Worm (Caenorhabditis elegans) whole organism, young adult: Measurements from ENCODE around the gene F29B9.1.

Experiments used
- B0035.1 ChIP-seq: sonication (generic microtip); optimal IDR thresholded peaks from 2 replicates; lab custom pipeline; 2016; ENCODE audit warnings: missing genetic modification characterization, mild to moderate bottlenecking, missing compliant biosample characterization, missing genotype, missing genetic modification reagents
- B0336.3 ChIP-seq: fragments of 200-800 bp; sonication (Bioruptor generic); IDR thresholded peaks from 2 replicates; pipeline ENCODE4 v1.3.6; 2022; ENCODE audit warnings: missing genetic modification characterization, missing compliant biosample characterization
- C06A6.2 ChIP-seq: fragments of 200-800 bp; sonication (Bioruptor generic); conservative IDR thresholded peaks from 2 replicates; pipeline ENCODE4 v1.3.6; 2022; ENCODE audit warnings: missing genetic modification characterization, missing compliant biosample characterization
- F22D6.2 ChIP-seq: sonication (generic microtip); optimal IDR thresholded peaks from 2 replicates; lab custom pipeline; 2016; ENCODE audit warnings: mild to moderate bottlenecking, missing genetic modification characterization, missing compliant biosample characterization
- F23B12.7 ChIP-seq: sonication (generic microtip); optimal IDR thresholded peaks from 2 replicates; lab custom pipeline; 2017; ENCODE audit warnings: missing genetic modification characterization, mild to moderate bottlenecking, missing compliant biosample characterization, antibody characterized with exemption, moderate library complexity; ENCODE audit not compliant: insufficient read depth
- F37B4.10 ChIP-seq: fragments of 200-800 bp; sonication (Bioruptor generic); IDR thresholded peaks from 2 replicates; pipeline ENCODE4 v1.3.6; 2022; ENCODE audit warnings: missing genetic modification characterization, missing compliant biosample characterization
- F39B2.1 ChIP-seq: fragments of 200-800 bp; sonication (Bioruptor generic); IDR thresholded peaks from 2 replicates; pipeline ENCODE4 v1.3.6; 2022; ENCODE audit warnings: missing genetic modification reagents, missing genetic modification characterization, missing compliant biosample characterization
- F55B11.4 ChIP-seq: sonication (generic microtip); optimal IDR thresholded peaks from 2 replicates; lab custom pipeline; 2016; ENCODE audit warnings: missing compliant biosample characterization, missing genetic modification characterization, borderline replicate concordance; ENCODE audit not compliant: insufficient read depth
- F57A8.1 ChIP-seq: fragments of 200-800 bp; sonication (Bioruptor generic); optimal IDR thresholded peaks from 2 replicates; lab custom pipeline; 2018; ENCODE audit warnings: mild to moderate bottlenecking, missing genetic modification characterization, moderate library complexity, missing compliant biosample characterization
- T26A5.8 ChIP-seq: sonication (generic microtip); optimal IDR thresholded peaks from 2 replicates; lab custom pipeline; 2016; ENCODE audit warnings: missing genetic modification characterization, missing compliant biosample characterization
- Y53F4B.3 ChIP-seq: fragments of 200-800 bp; sonication (Bioruptor generic); IDR thresholded peaks from 2 replicates; pipeline ENCODE4 v1.3.6; 2022; ENCODE audit warnings: missing genetic modification reagents, missing genetic modification characterization, missing compliant biosample characterization
- Y79H2A.3 ChIP-seq: fragments of 200-800 bp; sonication (Bioruptor generic); conservative IDR thresholded peaks from 2 replicates; pipeline ENCODE4 v1.3.6; 2022; ENCODE audit warnings: missing genetic modification reagents, missing genetic modification characterization, missing compliant biosample characterization
- Y95B8A.8 ChIP-seq: fragments of 200-800 bp; sonication (Bioruptor generic); IDR thresholded peaks from 2 replicates; pipeline ENCODE4 v1.3.6; 2022; ENCODE audit warnings: missing genetic modification reagents, missing genetic modification characterization, missing compliant biosample characterization
- aptf-3 ChIP-seq: fragments of 200-800 bp; sonication (Bioruptor generic); IDR thresholded peaks from 2 replicates; pipeline ENCODE4 v1.3.6; 2022; ENCODE audit warnings: missing genetic modification characterization, missing compliant biosample characterization
- atf-7 ChIP-seq: sonication (generic microtip); optimal IDR thresholded peaks from 2 replicates; lab custom pipeline; 2017; ENCODE audit warnings: mild to moderate bottlenecking, missing genetic modification characterization, missing compliant biosample characterization
- attf-3 ChIP-seq: fragments of 200-800 bp; sonication (Bioruptor generic); conservative IDR thresholded peaks from 2 replicates; pipeline ENCODE4 v1.3.6; 2022; ENCODE audit warnings: missing genetic modification reagents, missing genetic modification characterization, missing compliant biosample characterization
- attf-5 ChIP-seq: fragments of 200-800 bp; sonication (Bioruptor generic); optimal IDR thresholded peaks from 2 replicates; lab custom pipeline; 2018; ENCODE audit warnings: mild to moderate bottlenecking, missing genetic modification characterization, missing compliant biosample characterization
- bed-2 ChIP-seq: fragments of 200-800 bp; sonication (Bioruptor generic); IDR thresholded peaks from 2 replicates; pipeline ENCODE4 v1.3.6; 2022; ENCODE audit warnings: missing genetic modification reagents, missing genetic modification characterization, missing compliant biosample characterization
- ccch-3 ChIP-seq: fragments of 200-800 bp; sonication (Bioruptor generic); optimal IDR thresholded peaks from 2 replicates; lab custom pipeline; 2018; ENCODE audit warnings: mild to moderate bottlenecking, missing genetic modification characterization, missing compliant biosample characterization
- cebp-2 ChIP-seq: fragments of 200-800 bp; sonication (Bioruptor generic); IDR thresholded peaks from 2 replicates; pipeline ENCODE4 v1.3.6; 2022; ENCODE audit warnings: missing genetic modification characterization, missing compliant biosample characterization
- ceh-100 ChIP-seq: fragments of 200-800 bp; sonication (Bioruptor generic); IDR thresholded peaks from 2 replicates; pipeline ENCODE4 v1.3.6; 2022; ENCODE audit warnings: missing genetic modification reagents, missing genetic modification characterization, missing compliant biosample characterization
- ceh-27 ChIP-seq: fragments of 200-800 bp; sonication (Bioruptor generic); optimal IDR thresholded peaks from 2 replicates; lab custom pipeline; 2018; ENCODE audit warnings: mild to moderate bottlenecking, missing genetic modification characterization, moderate library complexity, missing compliant biosample characterization
- ekl-4 ChIP-seq: fragments of 200-800 bp; sonication (Bioruptor generic); IDR thresholded peaks from 2 replicates; pipeline ENCODE4 v1.3.6; 2022; ENCODE audit warnings: missing genetic modification reagents, missing genetic modification characterization, missing compliant biosample characterization
- ets-4 ChIP-seq: fragments of 200-800 bp; sonication (Bioruptor generic); optimal IDR thresholded peaks from 2 replicates; lab custom pipeline; 2018; ENCODE audit warnings: mild to moderate bottlenecking, missing genetic modification characterization, missing compliant biosample characterization
- hlh-12 ChIP-seq: sonication (generic microtip); optimal IDR thresholded peaks from 2 replicates; lab custom pipeline; 2016; ENCODE audit warnings: missing genetic modification characterization, missing compliant biosample characterization
- hmg-1.2 ChIP-seq: fragments of 200-800 bp; sonication (Bioruptor generic); IDR thresholded peaks from 2 replicates; pipeline ENCODE4 v1.3.6; 2022; ENCODE audit warnings: missing genetic modification reagents, missing genetic modification characterization, missing compliant biosample characterization
- hmg-20 ChIP-seq: fragments of 200-800 bp; sonication (Bioruptor generic); IDR thresholded peaks from 2 replicates; pipeline ENCODE4 v1.3.6; 2022; ENCODE audit warnings: missing genetic modification reagents, missing genetic modification characterization, missing compliant biosample characterization
- hsf-1 ChIP-seq: fragments of 200-800 bp; sonication (Bioruptor generic); IDR thresholded peaks from 2 replicates; pipeline ENCODE4 v1.3.6; 2022; ENCODE audit warnings: missing genetic modification reagents, missing genetic modification characterization, missing compliant biosample characterization
- lag-1 ChIP-seq: fragments of 200-800 bp; sonication (Bioruptor generic); IDR thresholded peaks from 2 replicates; pipeline ENCODE4 v1.3.6; 2022; ENCODE audit warnings: missing genetic modification reagents, missing genetic modification characterization, missing compliant biosample characterization
- madf-10 ChIP-seq: sonication (generic microtip); optimal IDR thresholded peaks from 2 replicates; lab custom pipeline; 2016; ENCODE audit warnings: mild to moderate bottlenecking, missing genetic modification characterization, missing compliant biosample characterization
- madf-3 ChIP-seq: fragments of 200-800 bp; sonication (Bioruptor generic); IDR thresholded peaks from 2 replicates; pipeline ENCODE4 v1.3.6; 2022; ENCODE audit warnings: missing genetic modification reagents, missing genetic modification characterization, missing compliant biosample characterization
- madf-6 ChIP-seq: fragments of 200-800 bp; sonication (Bioruptor generic); IDR thresholded peaks from 2 replicates; pipeline ENCODE4 v1.3.6; 2022; ENCODE audit warnings: missing genetic modification reagents, missing genetic modification characterization, missing compliant biosample characterization
- mes-4 ChIP-seq: sonication (generic microtip); optimal IDR thresholded peaks from 2 replicates; lab custom pipeline; 2016; ENCODE audit warnings: missing genotype, missing genetic modification characterization, missing compliant biosample characterization
- nfya-1 ChIP-seq: sonication (generic microtip); optimal IDR thresholded peaks from 2 replicates; lab custom pipeline; 2017; ENCODE audit warnings: antibody characterized with exemption, missing compliant biosample characterization, missing genetic modification characterization, borderline replicate concordance; ENCODE audit not compliant: insufficient read depth
- nfya-2 ChIP-seq: fragments of 200-800 bp; sonication (Bioruptor generic); IDR thresholded peaks from 2 replicates; pipeline ENCODE4 v1.3.6; 2022; ENCODE audit warnings: missing genetic modification reagents, missing genetic modification characterization, missing compliant biosample characterization
- nfyb-1 ChIP-seq: fragments of 200-800 bp; sonication (Bioruptor generic); IDR thresholded peaks from 2 replicates; pipeline ENCODE4 v1.3.6; 2022; ENCODE audit warnings: missing genetic modification reagents, missing genetic modification characterization, missing compliant biosample characterization
- pha-4 ChIP-seq: fragments of 150-350 bp; sonication (generic microtip); optimal IDR thresholded peaks from 2 replicates; lab custom pipeline; 2014; ENCODE audit warnings: missing biosample characterization, missing genetic modification reagents, missing genetic modification characterization
- rec-8 ChIP-seq, 2 experiments: sonication (generic microtip); optimal IDR thresholded peaks; 2 replicates each; lab custom pipeline; 2016; ENCODE audit warnings: mild to moderate bottlenecking in 2 of 2, missing genetic modification characterization in 2 of 2, missing genetic modification reagents in 2 of 2, missing genotype in 2 of 2, missing biosample characterization in 1 of 2, missing compliant biosample characterization in 1 of 2, moderate library complexity in 1 of 2
- rpc-1 ChIP-seq, 2 experiments: fragments of 150-350 bp in 1 of 2; sonication (generic microtip) in 1 of 2; optimal IDR thresholded peaks; 2 replicates each; lab custom pipeline; 2014 to 2018; ENCODE audit warnings: missing biosample characterization in 1 of 2, missing genetic modification characterization in 1 of 2, missing genetic modification reagents in 1 of 2, missing genotype in 1 of 2
- sdz-38 ChIP-seq: sonication (generic microtip); optimal IDR thresholded peaks from 2 replicates; lab custom pipeline; 2016; ENCODE audit warnings: missing genotype, missing genetic modification characterization, missing compliant biosample characterization
- sea-2 ChIP-seq: fragments of 200-800 bp; sonication (Bioruptor generic); IDR thresholded peaks from 2 replicates; pipeline ENCODE4 v1.3.6; 2022; ENCODE audit warnings: missing genetic modification characterization, missing compliant biosample characterization
- snpc-4 ChIP-seq, 5 experiments: fragments of 150-350 bp in 1 of 5; sonication (generic microtip) in 4 of 5; optimal IDR thresholded peaks; 2 replicates each; lab custom pipeline; 2014 to 2018; ENCODE audit warnings: missing genetic modification characterization in 5 of 5, missing biosample characterization in 3 of 5, antibody characterized with exemption in 2 of 5, mild to moderate bottlenecking in 2 of 5, missing compliant biosample characterization in 2 of 5, missing genotype in 2 of 5, moderate library complexity in 2 of 5, missing genetic modification reagents in 1 of 5
- unc-130 ChIP-seq: sonication (generic microtip); optimal IDR thresholded peaks from 2 replicates; lab custom pipeline; 2016; ENCODE audit warnings: missing genetic modification reagents, missing genetic modification characterization, missing compliant biosample characterization
- unc-62 ChIP-seq: fragments of 150-350 bp; optimal IDR thresholded peaks from 2 replicates; lab custom pipeline; 2014; ENCODE audit warnings: missing biosample characterization, missing genetic modification reagents, missing genetic modification characterization
- zim-3 ChIP-seq: sonication (generic microtip); optimal IDR thresholded peaks from 2 replicates; lab custom pipeline; 2017; ENCODE audit warnings: mild to moderate bottlenecking, missing genetic modification characterization, moderate library complexity, missing compliant biosample characterization
- ztf-22 ChIP-seq: fragments of 200-800 bp; sonication (Bioruptor generic); optimal IDR thresholded peaks from 2 replicates; lab custom pipeline; 2018; ENCODE audit warnings: mild to moderate bottlenecking, missing genetic modification characterization, moderate library complexity, missing compliant biosample characterization
- ztf-25 ChIP-seq: fragments of 200-800 bp; sonication (Bioruptor generic); IDR thresholded peaks from 2 replicates; pipeline ENCODE4 v1.3.6; 2022; ENCODE audit warnings: missing genetic modification reagents, missing genetic modification characterization, missing compliant biosample characterization
- ztf-26 ChIP-seq: sonication (generic microtip); optimal IDR thresholded peaks from 2 replicates; lab custom pipeline; 2017; ENCODE audit warnings: missing genetic modification characterization, missing compliant biosample characterization
- ztf-28 ChIP-seq: fragments of 200-800 bp; sonication (Bioruptor generic); IDR thresholded peaks from 2 replicates; pipeline ENCODE4 v1.3.6; 2022; ENCODE audit warnings: missing genetic modification reagents, missing genetic modification characterization, missing compliant biosample characterization

The F29B9.1 gene

DNA sequence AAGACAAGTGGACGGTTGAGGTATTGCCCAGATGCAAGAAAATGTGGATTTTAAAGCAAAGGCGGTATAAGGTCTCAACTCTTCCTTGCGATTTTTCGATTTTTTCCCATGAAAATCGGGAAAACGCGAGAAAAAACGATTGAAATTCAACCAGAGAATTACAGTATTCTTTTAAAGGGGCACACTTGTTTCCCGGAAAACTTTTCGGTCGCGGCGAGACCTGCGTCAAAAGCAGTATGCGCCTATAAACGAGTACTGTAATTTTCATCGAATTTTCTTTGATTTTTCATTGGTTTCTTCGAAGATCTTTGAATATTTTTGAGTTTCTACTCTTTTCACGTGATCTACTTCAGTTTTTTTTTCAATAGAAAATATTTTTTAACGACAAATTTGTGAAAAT lies 11.5 kb upstream of the F29B9.1 start (continued):
- no peak for TF ChIP-seq Y95B8A.8 (GFP tag; lab: Robert Waterston, UW)
- TF ChIP-seq nfya-2 (GFP tag; lab: Robert Waterston, UW) = no peak
- no peak for TF ChIP-seq sea-2 (GFP tag; lab: Robert Waterston, UW)
- no peak for TF ChIP-seq ztf-28 (GFP tag; lab: Robert Waterston, UW)
- TF ChIP-seq B0035.1 (tag; lab: Kevin White, UChicago) = no peak
- no peak for TF ChIP-seq F23B12.7 (tag; lab: Kevin White, UChicago)
- 0 out of 2 replicates have a peak, but pooled peaks have one; percentile 20 for TF ChIP-seq madf-3 (GFP tag; lab: Robert Waterston, UW)
- 0 out of 2 replicates have a peak, but pooled peaks have one; percentile 55 for TF ChIP-seq ekl-4 (GFP tag; lab: Robert Waterston, UW)
- peak; percentile 75 for TF ChIP-seq hsf-1 (GFP tag; lab: Robert Waterston, UW)
- no peak for TF ChIP-seq lag-1 (GFP tag; lab: Robert Waterston, UW)
- no peak for TF ChIP-seq Y53F4B.3 (GFP tag; lab: Robert Waterston, UW)
- peak; percentile 98 for TF ChIP-seq madf-6 (GFP tag; lab: Robert Waterston, UW)
- no peak for TF ChIP-seq pha-4 (tag; lab: Kevin White, UChicago)
- TF ChIP-seq F55B11.4 (tag; lab: Kevin White, UChicago) = no peak
- TF ChIP-seq F39B2.1 (GFP tag; lab: Robert Waterston, UW) = no peak
- TF ChIP-seq sdz-38 (tag; lab: Kevin White, UChicago) = no peak
- TF ChIP-seq madf-10 (tag; lab: Kevin White, UChicago) = no peak
- TF ChIP-seq attf-5 = no peak
- TF ChIP-seq attf-3 = no peak
- no peak for TF ChIP-seq aptf-3 (GFP tag; lab: Robert Waterston, UW)
- no peak for TF ChIP-seq unc-130 (GFP tag; lab: Kevin White, UChicago)
- TF ChIP-seq ceh-100 (GFP tag; lab: Robert Waterston, UW) = peak; percentile 64
- TF ChIP-seq ccch-3 = no peak
- TF ChIP-seq snpc-4 (GFP tag; optimal IDR thresholded peaks at IDR 0.05; lab: Kevin White, UChicago) = peak; percentile 39
- TF ChIP-seq snpc-4 (tag; optimal IDR thresholded peaks at IDR 0.05; lab: Kevin White, UChicago) = peak in 2 of 4 experiments; percentile 44 to 63
- no peak for TF ChIP-seq zim-3 (tag; lab: Kevin White, UChicago)
- no peak for TF ChIP-seq atf-7 (tag; lab: Kevin White, UChicago)
- no peak for TF ChIP-seq F22D6.2 (tag; lab: Kevin White, UChicago)
- no peak for TF ChIP-seq rpc-1 (optimal IDR thresholded peaks at IDR 0.05; lab: Kevin White, UChicago)
- TF ChIP-seq rpc-1 (tag; optimal IDR thresholded peaks at IDR 0.05; lab: Kevin White, UChicago) = no peak
- no peak for TF ChIP-seq ztf-22 (GFP tag; lab: Kevin White, UChicago)
- TF ChIP-seq C06A6.2 = no peak
- TF ChIP-seq F37B4.10 (GFP tag; lab: Robert Waterston, UW) = no peak
- TF ChIP-seq nfyb-1 (GFP tag; lab: Robert Waterston, UW) = no peak
- TF ChIP-seq ztf-25 = no peak
- TF ChIP-seq Y79H2A.3 (GFP tag; lab: Robert Waterston, UW) = no peak
- TF ChIP-seq ceh-27 (GFP tag; lab: Kevin White, UChicago) = no peak
- TF ChIP-seq B0336.3 (GFP tag; lab: Robert Waterston, UW) = 0 out of 2 replicates have a peak, but pooled peaks have one; percentile 18
- no peak for TF ChIP-seq mes-4
- TF ChIP-seq unc-62 (GFP tag; lab: Kevin White, UChicago) = no peak
- TF ChIP-seq ets-4 = no peak
- no peak for TF ChIP-seq cebp-2 (GFP tag; lab: Robert Waterston, UW)
- no peak for TF ChIP-seq F57A8.1 (GFP tag; lab: Kevin White, UChicago)
- TF ChIP-seq rec-8 (tag; optimal IDR thresholded peaks at IDR 0.05; lab: Kevin White, UChicago) = no peak
- TF ChIP-seq ztf-26 = no peak
- no peak for TF ChIP-seq hmg-20 (GFP tag; lab: Robert Waterston, UW)
- TF ChIP-seq bed-2 (GFP tag; lab: Robert Waterston, UW) = no peak
- TF ChIP-seq hmg-1.2 = peak; percentile 23; the same call in 1 of the 2 replicates
- TF ChIP-seq hlh-12 = no peak
- no peak for TF ChIP-seq nfya-1 (tag; lab: Kevin White, UChicago)
- no peak for TF ChIP-seq T26A5.8 (tag; lab: Kevin White, UChicago)
